Worm (Caenorhabditis elegans) whole organism, L4 larva: Measurements from ENCODE around the gene cdka-1.

ENCODE experiments used
- D1046.2 ChIP-seq: fragments of 200-800 bp; sonication (Bioruptor generic); IDR thresholded peaks from 2 replicates; pipeline ENCODE4 v1.3.6; 2022; ENCODE audit warnings: missing genetic modification characterization, missing compliant biosample characterization
- F37D6.2 ChIP-seq: sonication (generic microtip); optimal IDR thresholded peaks from 2 replicates; lab custom pipeline; 2016; ENCODE audit warnings: mild to moderate bottlenecking, missing genetic modification characterization, missing compliant biosample characterization
- F49E8.2 ChIP-seq: sonication (generic microtip); optimal IDR thresholded peaks from 2 replicates; lab custom pipeline; 2016; ENCODE audit warnings: missing compliant biosample characterization, mild to moderate bottlenecking, missing genetic modification characterization, borderline replicate concordance
- Y105C5A.15 ChIP-seq: fragments of 200-800 bp; sonication (Bioruptor generic); IDR thresholded peaks from 2 replicates; pipeline ENCODE4 v1.3.6; 2022; ENCODE audit warnings: missing genetic modification characterization, missing compliant biosample characterization
- Y75B8A.6 ChIP-seq: fragments of 200-800 bp; sonication (Bioruptor generic); IDR thresholded peaks from 2 replicates; pipeline ENCODE4 v1.3.6; 2022; ENCODE audit warnings: missing genetic modification reagents, missing genetic modification characterization, missing compliant biosample characterization
- ZK546.5 ChIP-seq, 2 experiments: sonication (generic microtip); optimal IDR thresholded peaks; 2 replicates each; lab custom pipeline; 2017; ENCODE audit warnings: missing biosample characterization in 2 of 2, missing genetic modification characterization in 2 of 2
- aha-1 ChIP-seq: fragments of 150-350 bp; peaks from one replicate; lab custom pipeline; 2014; ENCODE audit warnings: missing biosample characterization, missing genetic modification characterization
- attf-4 ChIP-seq: sonication (generic microtip); optimal IDR thresholded peaks from 3 replicates; lab custom pipeline; 2017; ENCODE audit warnings: missing biosample characterization, missing genetic modification characterization
- ceh-20 ChIP-seq: fragments of 200-800 bp; sonication (Bioruptor generic); IDR thresholded peaks from 2 replicates; pipeline ENCODE4 v1.3.6; 2022; ENCODE audit warnings: missing genetic modification reagents, missing genetic modification characterization, missing compliant biosample characterization
- ceh-32 ChIP-seq: sonication (generic microtip); optimal IDR thresholded peaks from 2 replicates; lab custom pipeline; 2016; ENCODE audit warnings: mild to moderate bottlenecking, missing genetic modification characterization, missing compliant biosample characterization; ENCODE audit not compliant: poor library complexity
- ceh-44 ChIP-seq: fragments of 200-800 bp; sonication (Bioruptor generic); IDR thresholded peaks from 2 replicates; pipeline ENCODE4 v1.3.6; 2022; ENCODE audit warnings: missing genetic modification reagents, missing genetic modification characterization, missing compliant biosample characterization
- ceh-62 ChIP-seq: sonication (generic microtip); optimal IDR thresholded peaks from 2 replicates; lab custom pipeline; 2017; ENCODE audit warnings: missing biosample characterization, missing genetic modification characterization
- ceh-82 ChIP-seq: sonication (generic microtip); optimal IDR thresholded peaks from 2 replicates; lab custom pipeline; 2017; ENCODE audit warnings: missing biosample characterization, missing genetic modification characterization
- ces-1 ChIP-seq: fragments of 150-350 bp; sonication (generic microtip); optimal IDR thresholded peaks from 4 replicates; lab custom pipeline; 2014; ENCODE audit warnings: missing biosample characterization, missing genetic modification reagents, missing genetic modification characterization
- cey-2 ChIP-seq: sonication (generic microtip); optimal IDR thresholded peaks from 3 replicates; lab custom pipeline; 2017; ENCODE audit warnings: missing genetic modification characterization, mild to moderate bottlenecking, missing compliant biosample characterization, antibody characterized with exemption, borderline replicate concordance; ENCODE audit not compliant: insufficient read depth
- daf-12 ChIP-seq: fragments of 150-350 bp; optimal IDR thresholded peaks from 2 replicates; lab custom pipeline; 2014; ENCODE audit warnings: missing biosample characterization, missing genetic modification reagents, missing genetic modification characterization
- daf-19 ChIP-seq: fragments of 200-800 bp; sonication (Bioruptor generic); conservative IDR thresholded peaks from 2 replicates; pipeline ENCODE4 v1.3.6; 2022; ENCODE audit warnings: missing genetic modification characterization, missing compliant biosample characterization
- duxl-1 ChIP-seq: sonication (generic microtip); optimal IDR thresholded peaks from 2 replicates; lab custom pipeline; 2016; ENCODE audit warnings: mild to moderate bottlenecking, missing genetic modification characterization, moderate library complexity, missing compliant biosample characterization; ENCODE audit not compliant: poor library complexity
- dve-1 ChIP-seq: sonication (generic microtip); optimal IDR thresholded peaks from 2 replicates; lab custom pipeline; 2017; ENCODE audit warnings: antibody characterized with exemption, mild to moderate bottlenecking, missing genetic modification characterization, missing compliant biosample characterization; ENCODE audit not compliant: insufficient read depth
- egl-27 ChIP-seq: sonication (generic microtip); optimal IDR thresholded peaks from 3 replicates; lab custom pipeline; 2017; ENCODE audit warnings: missing biosample characterization, missing genetic modification reagents, missing genetic modification characterization
- gei-8 ChIP-seq: fragments of 200-800 bp; sonication (Bioruptor generic); optimal IDR thresholded peaks from 2 replicates; lab custom pipeline; 2018; ENCODE audit warnings: mild to moderate bottlenecking, missing genetic modification characterization, missing compliant biosample characterization
- jun-1 ChIP-seq: fragments of 150-350 bp; optimal IDR thresholded peaks from 2 replicates; lab custom pipeline; 2014; ENCODE audit warnings: missing biosample characterization, missing genetic modification reagents, missing genetic modification characterization
- lin-1 ChIP-seq: fragments of 200-800 bp; sonication (Bioruptor generic); IDR thresholded peaks from 2 replicates; pipeline ENCODE4 v1.3.6; 2022; ENCODE audit warnings: missing genetic modification reagents, missing genetic modification characterization, missing compliant biosample characterization
- lin-15B ChIP-seq: fragments of 150-350 bp; sonication (generic microtip); optimal IDR thresholded peaks from 3 replicates; lab custom pipeline; 2014; ENCODE audit warnings: missing biosample characterization, missing genetic modification characterization
- lin-38 ChIP-seq: fragments of 200-800 bp; sonication (Bioruptor generic); IDR thresholded peaks from 2 replicates; pipeline ENCODE4 v1.3.6; 2022; ENCODE audit warnings: missing genetic modification reagents, missing genetic modification characterization, missing compliant biosample characterization
- lin-39 ChIP-seq: fragments of 150-350 bp; optimal IDR thresholded peaks from 2 replicates; lab custom pipeline; 2014; ENCODE audit warnings: missing biosample characterization, missing genetic modification reagents, missing genetic modification characterization
- lsy-2 ChIP-seq, 2 experiments: fragments of 150-350 bp in 1 of 2; sonication (generic microtip) in 1 of 2; optimal IDR thresholded peaks; 2 replicates each; lab custom pipeline; 2014 to 2017; ENCODE audit warnings: missing biosample characterization in 2 of 2, missing genetic modification characterization in 2 of 2
- mdl-1 ChIP-seq, 2 experiments: fragments of 150-350 bp in 1 of 2; sonication (generic microtip) in 1 of 2; optimal IDR thresholded peaks; 2 replicates each; lab custom pipeline; 2014 to 2017; ENCODE audit warnings: missing biosample characterization in 2 of 2, missing genetic modification characterization in 2 of 2
- mes-2 ChIP-seq: sonication (generic microtip); optimal IDR thresholded peaks from 2 replicates; lab custom pipeline; 2016; ENCODE audit warnings: missing genotype, mild to moderate bottlenecking, missing genetic modification characterization, missing compliant biosample characterization; ENCODE audit not compliant: poor library complexity, severe bottlenecking
- mxl-2 ChIP-seq: fragments of 200-800 bp; sonication (Bioruptor generic); conservative IDR thresholded peaks from 2 replicates; pipeline ENCODE4 v1.3.6; 2022; ENCODE audit warnings: missing genetic modification reagents, missing genetic modification characterization, missing compliant biosample characterization
- nhr-10 ChIP-seq: fragments of 150-350 bp; optimal IDR thresholded peaks from 2 replicates; lab custom pipeline; 2014; ENCODE audit warnings: missing biosample characterization, missing genetic modification characterization
- nhr-11 ChIP-seq: fragments of 150-350 bp; optimal IDR thresholded peaks from 2 replicates; lab custom pipeline; 2014; ENCODE audit warnings: missing biosample characterization, missing genetic modification characterization
- nhr-25 ChIP-seq: sonication (generic microtip); optimal IDR thresholded peaks from 2 replicates; lab custom pipeline; 2017; ENCODE audit warnings: missing genetic modification characterization, mild to moderate bottlenecking, missing compliant biosample characterization, antibody characterized with exemption, moderate library complexity, borderline replicate concordance; ENCODE audit not compliant: insufficient read depth
- nhr-28 ChIP-seq: fragments of 150-350 bp; optimal IDR thresholded peaks from 2 replicates; lab custom pipeline; 2014; ENCODE audit warnings: missing biosample characterization, missing genetic modification characterization
- nhr-6 ChIP-seq: fragments of 150-350 bp; optimal IDR thresholded peaks from 2 replicates; lab custom pipeline; 2014; ENCODE audit warnings: missing biosample characterization, missing genetic modification characterization
- pha-4 ChIP-seq, 2 experiments: fragments of 150-350 bp in 1 of 2; fragments of 200-800 bp in 1 of 2; sonication (Bioruptor generic) in 1 of 2; IDR thresholded peaks in 1 of 2; optimal IDR thresholded peaks in 1 of 2; 2 replicates each; pipeline versions ENCODE4 v1.3.6 to Lab custom; 2014 to 2022; ENCODE audit warnings: missing genetic modification characterization in 2 of 2, missing genetic modification reagents in 2 of 2, missing biosample characterization in 1 of 2, missing compliant biosample characterization in 1 of 2
- rbr-2 ChIP-seq: sonication (generic microtip); optimal IDR thresholded peaks from 2 replicates; lab custom pipeline; 2016; ENCODE audit warnings: missing genotype, missing genetic modification characterization, missing compliant biosample characterization
- saeg-2 ChIP-seq: fragments of 200-800 bp; sonication (Bioruptor generic); IDR thresholded peaks from 2 replicates; pipeline ENCODE4 v1.3.6; 2022; ENCODE audit warnings: missing genetic modification reagents, missing genetic modification characterization, missing compliant biosample characterization
- set-16 ChIP-seq: fragments of 200-800 bp; sonication (Bioruptor generic); IDR thresholded peaks from 2 replicates; pipeline ENCODE4 v1.3.6; 2022; ENCODE audit warnings: missing genetic modification reagents, missing genetic modification characterization, missing compliant biosample characterization
- snpc-1.2 ChIP-seq: fragments of 200-800 bp; sonication (Bioruptor generic); IDR thresholded peaks from 2 replicates; pipeline ENCODE4 v1.3.6; 2022; ENCODE audit warnings: missing genetic modification reagents, missing genetic modification characterization, missing compliant biosample characterization
- snpc-4 ChIP-seq: fragments of 150-350 bp; optimal IDR thresholded peaks from 2 replicates; lab custom pipeline; 2014; ENCODE audit warnings: missing biosample characterization, missing genetic modification characterization
- spr-3 ChIP-seq: fragments of 200-800 bp; sonication (Bioruptor generic); optimal IDR thresholded peaks from 2 replicates; lab custom pipeline; 2018; ENCODE audit warnings: mild to moderate bottlenecking, missing genetic modification characterization, missing compliant biosample characterization
- tag-97 ChIP-seq: fragments of 200-800 bp; sonication (Bioruptor generic); IDR thresholded peaks from 2 replicates; pipeline ENCODE4 v1.3.6; 2022; ENCODE audit warnings: missing genetic modification characterization, missing compliant biosample characterization
- tra-1 ChIP-seq: fragments of 200-800 bp; sonication (Bioruptor generic); IDR thresholded peaks from 2 replicates; pipeline ENCODE4 v1.3.6; 2022; ENCODE audit warnings: missing genetic modification reagents, missing genetic modification characterization, missing compliant biosample characterization
- unc-39 ChIP-seq: sonication (generic microtip); optimal IDR thresholded peaks from 2 replicates; lab custom pipeline; 2017; ENCODE audit warnings: missing biosample characterization, missing genetic modification characterization
- unc-62 ChIP-seq, 3 experiments: fragments of 150-350 bp in 1 of 3; sonication (generic microtip); optimal IDR thresholded peaks in 2 of 3; peaks in 1 of 3; 1 replicate in 1 of 3; 2 replicates in 2 of 3; lab custom pipeline; 2014 to 2017; ENCODE audit warnings: missing biosample characterization in 3 of 3, missing genetic modification characterization in 3 of 3, missing genetic modification reagents in 3 of 3, missing genotype in 1 of 3
- zfp-2 ChIP-seq: sonication (generic microtip); optimal IDR thresholded peaks from 2 replicates; lab custom pipeline; 2016; ENCODE audit warnings: mild to moderate bottlenecking, missing genetic modification characterization, missing compliant biosample characterization
- zfp-3 ChIP-seq: fragments of 200-800 bp; sonication (Bioruptor generic); conservative IDR thresholded peaks from 2 replicates; pipeline ENCODE4 v1.3.6; 2022; ENCODE audit warnings: missing genetic modification reagents, missing genetic modification characterization, missing compliant biosample characterization
- ztf-7 ChIP-seq: fragments of 150-350 bp; optimal IDR thresholded peaks from 2 replicates; lab custom pipeline; 2014; ENCODE audit warnings: missing biosample characterization, missing genetic modification characterization

Gene cdka-1

DNA sequence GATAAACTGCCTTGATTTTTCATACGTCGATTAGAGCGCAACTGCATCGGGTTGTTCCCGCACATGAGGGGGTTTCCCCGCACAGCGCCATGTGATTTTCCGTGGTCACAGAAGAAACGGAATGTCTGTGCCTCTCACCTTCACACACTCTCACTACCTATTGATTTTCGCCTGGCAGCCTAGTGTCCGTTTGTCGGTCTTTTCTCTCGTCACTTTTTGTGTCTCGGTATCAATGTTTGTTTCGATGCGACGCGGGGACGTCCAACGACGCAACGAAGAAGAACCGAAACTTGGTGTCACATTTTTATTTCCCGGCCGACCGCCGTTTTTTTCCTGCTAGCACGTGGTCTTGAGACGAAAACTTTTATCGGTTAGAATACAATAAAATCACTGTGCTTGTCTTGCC is 9.2 kb upstream of the cdka-1 start (continued):
- TF ChIP-seq nhr-10 (tag; lab: Kevin White, UChicago) (peak; percentile 86), nhr-25 (tag; lab: Kevin White, UChicago) (peak; percentile 77), Y75B8A.6 (no peak), tag-97 (GFP tag; lab: Robert Waterston, UW) (no peak), rbr-2 (tag; lab: Kevin White, UChicago) (peak; percentile 94), jun-1 (tag; lab: Kevin White, UChicago) (peak; percentile 72), nhr-11 (peak; percentile 96), snpc-4 (tag; lab: Kevin White, UChicago) (no peak), attf-4 (tag; lab: Kevin White, UChicago) (no peak), lin-39 (tag; lab: Kevin White, UChicago) (no peak), zfp-3 (GFP tag; lab: Robert Waterston, UW) (0 out of 2 replicates have a peak, but pooled peaks have one; percentile 39), nhr-6 (tag; lab: Kevin White, UChicago) (peak; percentile 93), ceh-82 (tag; lab: Kevin White, UChicago) (no peak), ceh-44 (GFP tag; lab: Robert Waterston, UW) (peak; percentile 15; the same call in 1 of the 2 replicates), duxl-1 (tag; lab: Kevin White, UChicago) (peak; percentile 50), unc-62 (GFP tag; optimal IDR thresholded peaks at IDR 0.05 in 1 of 2; lab: Kevin White, UChicago) (peak in 1 of 2 experiments; percentile 99), unc-62 (tag; optimal IDR thresholded peaks at IDR 0.05; lab: Kevin White, UChicago) (no peak), daf-19 (0 out of 2 replicates have a peak, but pooled peaks have one; percentile 39), egl-27 (tag; lab: Kevin White, UChicago) (peak; percentile 49), aha-1 (tag; lab: Kevin White, UChicago) (peak; percentile 99), lsy-2 (tag; optimal IDR thresholded peaks at IDR 0.05; lab: Kevin White, UChicago) (peak; percentile 84 to 89), F37D6.2 (peak; percentile 77), ZK546.5 (tag; optimal IDR thresholded peaks at IDR 0.05; lab: Kevin White, UChicago) (no peak), snpc-1.2 (GFP tag; lab: Robert Waterston, UW) (no peak), daf-12 (tag; lab: Kevin White, UChicago) (no peak), ces-1 (GFP tag; lab: Kevin White, UChicago) (no peak), gei-8 (GFP tag; lab: Kevin White, UChicago) (peak; percentile 82), ceh-20 (GFP tag; lab: Robert Waterston, UW) (peak; percentile 89), lin-38 (GFP tag; lab: Robert Waterston, UW) (peak; percentile 90), set-16 (GFP tag; lab: Robert Waterston, UW) (peak; percentile 80), ceh-32 (tag; lab: Kevin White, UChicago) (no peak), lin-1 (GFP tag; lab: Robert Waterston, UW) (peak; percentile 88), nhr-28 (tag; lab: Kevin White, UChicago) (peak; percentile 97), saeg-2 (GFP tag; lab: Robert Waterston, UW) (peak; percentile 81), tra-1 (GFP tag; lab: Robert Waterston, UW) (peak; percentile 90), mes-2 (peak; percentile 78), mdl-1 (tag; optimal IDR thresholded peaks at IDR 0.05; lab: Kevin White, UChicago) (peak; percentile 100), F49E8.2 (tag; lab: Kevin White, UChicago) (no peak), D1046.2 (GFP tag; lab: Robert Waterston, UW) (no peak), ztf-7 (tag; lab: Kevin White, UChicago) (peak; percentile 34), dve-1 (tag; lab: Kevin White, UChicago) (peak; percentile 96), pha-4 (GFP tag; IDR thresholded peaks at IDR 0.05; lab: Robert Waterston, UW) (peak; percentile 75), pha-4 (tag; optimal IDR thresholded peaks at IDR 0.05; lab: Kevin White, UChicago) (peak; percentile 21), cey-2 (peak; percentile 16), Y105C5A.15 (GFP tag; lab: Robert Waterston, UW) (peak; percentile 76; the same call in 1 of the 2 replicates), lin-15B (no peak), ceh-62 (tag; lab: Kevin White, UChicago) (no peak), spr-3 (GFP tag; lab: Kevin White, UChicago) (no peak), zfp-2 (tag; lab: Kevin White, UChicago) (peak; percentile 48), unc-39 (tag; lab: Kevin White, UChicago) (no peak), mxl-2 (GFP tag; lab: Robert Waterston, UW) (peak; percentile 76)
